Worm (Caenorhabditis elegans) whole organism, L3 larva: ENCODE results near the gene R11D1.4.

ENCODE experiments used
- ZK546.5 ChIP-seq: sonication (generic microtip); optimal IDR thresholded peaks from 2 replicates; lab custom pipeline; 2017; ENCODE audit warnings: missing biosample characterization, missing genetic modification characterization
- ceh-16 ChIP-seq: sonication (generic microtip); optimal IDR thresholded peaks from 2 replicates; lab custom pipeline; 2017; ENCODE audit warnings: missing biosample characterization, missing genetic modification characterization
- ceh-82 ChIP-seq: fragments of 150-350 bp; optimal IDR thresholded peaks from 2 replicates; lab custom pipeline; 2014; ENCODE audit warnings: missing biosample characterization, missing genetic modification characterization
- egl-27 ChIP-seq: sonication (generic microtip); optimal IDR thresholded peaks from 4 replicates; lab custom pipeline; 2017; ENCODE audit warnings: missing biosample characterization, missing genetic modification reagents, missing genetic modification characterization
- nhr-12 ChIP-seq: fragments of 150-350 bp; optimal IDR thresholded peaks from 2 replicates; lab custom pipeline; 2014; ENCODE audit warnings: missing biosample characterization, missing genetic modification characterization
- pqm-1 ChIP-seq: fragments of 150-350 bp; optimal IDR thresholded peaks from 2 replicates; lab custom pipeline; 2017; ENCODE audit warnings: missing biosample characterization, missing genetic modification characterization, inconsistent platforms
- ztf-4 ChIP-seq: fragments of 150-350 bp; optimal IDR thresholded peaks from 2 replicates; lab custom pipeline; 2014; ENCODE audit warnings: missing biosample characterization, missing genetic modification characterization

DNA sequence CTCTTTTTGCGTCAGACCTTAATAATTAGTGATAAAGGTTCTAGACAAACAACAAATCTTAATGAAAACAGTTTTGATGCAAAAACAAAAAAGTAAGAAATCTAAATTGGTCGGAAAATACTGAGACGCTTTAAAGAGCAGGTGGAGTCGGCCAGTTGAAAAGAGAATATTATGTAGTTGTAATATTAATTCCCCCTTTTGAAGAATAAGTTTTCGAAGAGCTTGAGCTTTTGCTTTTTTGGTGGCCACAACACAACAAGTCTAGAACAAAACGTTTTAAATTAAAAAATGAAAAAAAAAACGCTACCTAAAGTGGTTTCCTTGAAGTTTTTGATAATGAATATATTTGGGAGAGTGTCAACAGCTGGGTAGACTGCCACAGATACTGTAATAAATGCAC lies 2.4 kb upstream of the R11D1.4 start, which contains the start of gene str-178:
- TF ChIP-seq egl-27 (tag; lab: Kevin White, UChicago) (no peak), ceh-16 (no peak), ceh-82 (no peak), nhr-12 (tag; lab: Kevin White, UChicago) (no peak), ZK546.5 (tag; lab: Kevin White, UChicago) (no peak), pqm-1 (no peak), ztf-4 (no peak)
